Fruit fly (Drosophila melanogaster): ENCODE results near the gene CG43998.

The CG43998 gene

dm6 chr3R:23947002-23947401 lies 18.2 kb upstream of the CG43998 start:
- TF ChIP-seq psq (optimal IDR thresholded peaks at IDR 0.05) (no peak), usp (GFP tag; optimal IDR thresholded peaks at IDR 0.05) (no peak), EcR (GFP tag; optimal IDR thresholded peaks at IDR 0.05) (no peak), pan (optimal IDR thresholded peaks at IDR 0.05) (no peak), Dll (optimal IDR thresholded peaks at IDR 0.05) (no peak), CG8478 (optimal IDR thresholded peaks at IDR 0.05) (no peak)

- no peak for TF ChIP-seq psq (optimal IDR thresholded peaks at IDR 0.05)
- TF ChIP-seq Dll (optimal IDR thresholded peaks at IDR 0.05): no peak
- TF ChIP-seq EcR (GFP tag; optimal IDR thresholded peaks at IDR 0.05): no peak
- no peak for TF ChIP-seq usp (GFP tag; optimal IDR thresholded peaks at IDR 0.05)
- TF ChIP-seq pan (optimal IDR thresholded peaks at IDR 0.05): no peak
- no peak for TF ChIP-seq CG8478 (optimal IDR thresholded peaks at IDR 0.05)
Measured at dm6 chr3R:23943843-23944356, 15.1 kb upstream of the CG43998 start.

- TF ChIP-seq CG8478 (optimal IDR thresholded peaks at IDR 0.05) (no peak), psq (optimal IDR thresholded peaks at IDR 0.05) (no peak), usp (GFP tag; optimal IDR thresholded peaks at IDR 0.05) (no peak), Dll (optimal IDR thresholded peaks at IDR 0.05) (no peak), EcR (GFP tag; optimal IDR thresholded peaks at IDR 0.05) (no peak), pan (optimal IDR thresholded peaks at IDR 0.05) (no peak)
Measured at dm6 chr3R:23942965-23943413, 14.2 kb upstream of the CG43998 start, which contains the start of gene Gdh. Gdh (minus strand) TSS chr3R:23943101.

- TF ChIP-seq psq (optimal IDR thresholded peaks at IDR 0.05): no peak
- TF ChIP-seq usp (GFP tag; optimal IDR thresholded peaks at IDR 0.05): no peak
- no peak for TF ChIP-seq Dll (optimal IDR thresholded peaks at IDR 0.05)
- TF ChIP-seq CG8478 (optimal IDR thresholded peaks at IDR 0.05): no peak
Measured at dm6 chr3R:23942550-23942949, 13.8 kb upstream of the CG43998 start.

- no peak for TF ChIP-seq CG8478 (optimal IDR thresholded peaks at IDR 0.05)
- TF ChIP-seq usp (GFP tag; optimal IDR thresholded peaks at IDR 0.05): no peak
- no peak for TF ChIP-seq psq (optimal IDR thresholded peaks at IDR 0.05)
- TF ChIP-seq pan (optimal IDR thresholded peaks at IDR 0.05): no peak
- TF ChIP-seq Dll (optimal IDR thresholded peaks at IDR 0.05): no peak
- no peak for TF ChIP-seq EcR (GFP tag; optimal IDR thresholded peaks at IDR 0.05)
Measured at dm6 chr3R:23941643-23942424, 13.0 kb upstream of the CG43998 start.

dm6 chr3R:23940840-23941364 lies 12.1 kb upstream of the CG43998 start:
- TF ChIP-seq psq (optimal IDR thresholded peaks at IDR 0.05) (no peak), pan (optimal IDR thresholded peaks at IDR 0.05) (no peak), CG8478 (optimal IDR thresholded peaks at IDR 0.05) (no peak), Dll (optimal IDR thresholded peaks at IDR 0.05) (no peak), EcR (GFP tag; optimal IDR thresholded peaks at IDR 0.05) (no peak), usp (GFP tag; optimal IDR thresholded peaks at IDR 0.05) (no peak)

dm6 chr3R:23939921-23940839 lies 11.4 kb upstream of the CG43998 start:
- TF ChIP-seq usp (GFP tag; optimal IDR thresholded peaks at IDR 0.05) (no peak), pan (optimal IDR thresholded peaks at IDR 0.05) (no peak), CG8478 (optimal IDR thresholded peaks at IDR 0.05) (no peak), psq (optimal IDR thresholded peaks at IDR 0.05) (no peak), EcR (GFP tag; optimal IDR thresholded peaks at IDR 0.05) (no peak), Dll (optimal IDR thresholded peaks at IDR 0.05) (no peak)

- no peak for TF ChIP-seq CG8478 (optimal IDR thresholded peaks at IDR 0.05)
- no peak for TF ChIP-seq psq (optimal IDR thresholded peaks at IDR 0.05)
- TF ChIP-seq pan (optimal IDR thresholded peaks at IDR 0.05): no peak
- no peak for TF ChIP-seq usp (GFP tag; optimal IDR thresholded peaks at IDR 0.05)
- no peak for TF ChIP-seq Dll (optimal IDR thresholded peaks at IDR 0.05)
Measured at dm6 chr3R:23938564-23939122, 9.8 kb upstream of the CG43998 start.

- TF ChIP-seq pan (optimal IDR thresholded peaks at IDR 0.05) (no peak), usp (GFP tag; optimal IDR thresholded peaks at IDR 0.05) (no peak), Dll (optimal IDR thresholded peaks at IDR 0.05) (no peak), CG8478 (optimal IDR thresholded peaks at IDR 0.05) (no peak), EcR (GFP tag; optimal IDR thresholded peaks at IDR 0.05) (no peak), psq (optimal IDR thresholded peaks at IDR 0.05) (no peak)
Measured at dm6 chr3R:23933684-23934575, 5.1 kb upstream of the CG43998 start, which contains the start of gene CG5854. CG5854 (plus strand) TSS chr3R:23933912.

- TF ChIP-seq CG8478 (optimal IDR thresholded peaks at IDR 0.05) (no peak), usp (GFP tag; optimal IDR thresholded peaks at IDR 0.05) (no peak), psq (optimal IDR thresholded peaks at IDR 0.05) (no peak), pan (optimal IDR thresholded peaks at IDR 0.05) (no peak), Dll (optimal IDR thresholded peaks at IDR 0.05) (no peak), EcR (GFP tag; optimal IDR thresholded peaks at IDR 0.05) (no peak)
Measured at dm6 chr3R:23933430-23933683, 4.6 kb upstream of the CG43998 start, which contains the start of gene RpS19b. RpS19b (minus strand) TSS chr3R:23933530.
